Fruit fly (Drosophila melanogaster) whole organism, embryonic: ENCODE measurements around the gene CG12239.
A peak's percentile ranks its signal among the peaks of the same experiment; 100 is the strongest.

Source experiments
- ATbp ChIP-seq: fragments of 200-800 bp; sonication (Bioruptor generic); optimal IDR thresholded peaks from 2 replicates; lab custom pipeline; 2017; ENCODE audit warnings: missing biosample characterization, mild to moderate bottlenecking, missing genetic modification characterization, missing genetic modification reagents
- Adf1 ChIP-seq: fragments of 200-800 bp; sonication (Bioruptor generic); IDR thresholded peaks from 2 replicates; pipeline ENCODE4 v1.3.6; 2022; ENCODE audit warnings: missing biosample characterization, missing genetic modification characterization
- Aef1 ChIP-seq: fragments of 200-800 bp; sonication (Bioruptor generic); IDR thresholded peaks from 3 replicates; pipeline ENCODE4 v1.3.6; 2022; ENCODE audit warnings: missing biosample characterization, missing genetic modification characterization
- Blimp-1 ChIP-seq: fragments of 200-800 bp; sonication (Bioruptor generic); optimal IDR thresholded peaks from 3 replicates; lab custom pipeline; 2018; ENCODE audit warnings: missing biosample characterization, missing genetic modification characterization, mild to moderate bottlenecking, moderate library complexity, missing genetic modification reagents
- CG11247 ChIP-seq: fragments of 200-800 bp; sonication (Bioruptor generic); IDR thresholded peaks from 2 replicates; pipeline ENCODE4 v1.3.6; 2022; ENCODE audit warnings: missing biosample characterization, missing genetic modification characterization
- CG11504 ChIP-seq: fragments of 200-800 bp; sonication (Bioruptor generic); optimal IDR thresholded peaks from 3 replicates; lab custom pipeline; 2019; ENCODE audit warnings: missing biosample characterization, mild to moderate bottlenecking, missing genetic modification characterization, moderate library complexity
- CG12071 ChIP-seq: fragments of 200-800 bp; sonication (Bioruptor generic); optimal IDR thresholded peaks from 3 replicates; lab custom pipeline; 2018; ENCODE audit warnings: missing biosample characterization, mild to moderate bottlenecking, missing genetic modification characterization
- CG12744 ChIP-seq: fragments of 200-800 bp; sonication (Bioruptor generic); optimal IDR thresholded peaks from 2 replicates; lab custom pipeline; 2016; ENCODE audit warnings: missing biosample characterization, missing genetic modification characterization
- CG15479 ChIP-seq: fragments of 200-800 bp; sonication (Bioruptor generic); optimal IDR thresholded peaks from 3 replicates; lab custom pipeline; 2019; ENCODE audit warnings: missing biosample characterization, mild to moderate bottlenecking, missing genetic modification characterization, moderate library complexity
- CG17361 ChIP-seq: fragments of 200-800 bp; sonication (Bioruptor generic); IDR thresholded peaks from 3 replicates; pipeline ENCODE4 v1.3.6; 2022; ENCODE audit warnings: missing biosample characterization, missing genetic modification characterization
- CG3163 ChIP-seq: fragments of 200-800 bp; sonication (Bioruptor generic); optimal IDR thresholded peaks from 3 replicates; lab custom pipeline; 2016; ENCODE audit warnings: missing biosample characterization, missing genetic modification characterization
- CG33213 ChIP-seq: fragments of 200-800 bp; sonication (Bioruptor generic); optimal IDR thresholded peaks from 3 replicates; lab custom pipeline; 2016; ENCODE audit warnings: missing biosample characterization, missing genetic modification characterization
- CG3838 ChIP-seq: fragments of 200-800 bp; sonication (Bioruptor generic); optimal IDR thresholded peaks from 3 replicates; lab custom pipeline; 2016; ENCODE audit warnings: missing biosample characterization, missing genetic modification characterization
- CG4360 ChIP-seq: fragments of 200-800 bp; sonication (Bioruptor generic); IDR thresholded peaks from 2 replicates; pipeline ENCODE4 v1.3.6; 2022; ENCODE audit warnings: missing biosample characterization, missing genetic modification characterization
- CG4854 ChIP-seq: fragments of 200-800 bp; sonication (Bioruptor generic); optimal IDR thresholded peaks from 2 replicates; lab custom pipeline; 2016; ENCODE audit warnings: missing biosample characterization, missing genetic modification characterization, inconsistent platforms
- CG7372 ChIP-seq: fragments of 200-800 bp; sonication (Bioruptor generic); IDR thresholded peaks from 2 replicates; pipeline ENCODE4 v1.3.6; 2022; ENCODE audit warnings: missing biosample characterization, missing genetic modification characterization
- CG8290 ChIP-seq, 3 experiments: fragments of 200-800 bp; sonication (Bioruptor generic); optimal IDR thresholded peaks; 2 replicates each; lab custom pipeline; 2016 to 2019; ENCODE audit warnings: missing biosample characterization in 3 of 3, missing genetic modification characterization in 3 of 3, mild to moderate bottlenecking in 2 of 3, moderate library complexity in 1 of 3
- Dfd ChIP-seq, 2 experiments: fragments of >200 bp; optimal IDR thresholded peaks; 2 replicates each; lab custom pipeline; 2017; ENCODE audit warnings: missing biosample characterization in 2 of 2, missing genetic modification characterization in 2 of 2
- Dip3 ChIP-seq: fragments of 200-800 bp; sonication (Bioruptor generic); optimal IDR thresholded peaks from 3 replicates; lab custom pipeline; 2016; ENCODE audit warnings: missing biosample characterization, missing genetic modification characterization
- HLH3B ChIP-seq: fragments of 200-800 bp; sonication (Bioruptor generic); IDR thresholded peaks from 2 replicates; pipeline ENCODE4 v1.3.6; 2022; ENCODE audit warnings: missing biosample characterization, missing genetic modification characterization
- Hr39 ChIP-seq: fragments of >200 bp; optimal IDR thresholded peaks from 2 replicates; lab custom pipeline; 2017
- Lim3 ChIP-seq: fragments of 200-800 bp; sonication (Bioruptor generic); IDR thresholded peaks from 2 replicates; pipeline ENCODE4 v1.3.6; 2022; ENCODE audit warnings: missing biosample characterization, missing genetic modification characterization
- Opbp ChIP-seq: fragments of 200-800 bp; sonication (Bioruptor generic); IDR thresholded peaks from 3 replicates; pipeline ENCODE4 v1.3.6; 2022; ENCODE audit warnings: missing biosample characterization, missing genetic modification characterization; ENCODE audit not compliant: partially characterized antibody
- Side ChIP-seq: fragments of 200-800 bp; sonication (Bioruptor generic); optimal IDR thresholded peaks from 2 replicates; lab custom pipeline; 2016; ENCODE audit warnings: missing biosample characterization, missing genetic modification characterization
- Sox100B ChIP-seq: fragments of 200-800 bp; sonication (Bioruptor generic); optimal IDR thresholded peaks from 3 replicates; lab custom pipeline; 2018; ENCODE audit warnings: missing biosample characterization, mild to moderate bottlenecking, missing genetic modification characterization
- Ssrp ChIP-seq: fragments of 200-800 bp; sonication (Bioruptor generic); optimal IDR thresholded peaks from 2 replicates; lab custom pipeline; 2018; ENCODE audit warnings: missing biosample characterization, mild to moderate bottlenecking, missing genetic modification characterization, moderate library complexity
- Stat92E ChIP-seq, 3 experiments: fragments of >200 bp in 2 of 3; fragments of 200-800 bp in 1 of 3; sonication (Bioruptor generic) in 1 of 3; optimal IDR thresholded peaks; 2 replicates each; lab custom pipeline; 2017 to 2019; ENCODE audit warnings: missing biosample characterization in 3 of 3, missing genetic modification characterization in 3 of 3, mild to moderate bottlenecking in 1 of 3, moderate library complexity in 1 of 3
- Trl ChIP-seq, 3 experiments: fragments of >200 bp in 2 of 3; fragments of 200-800 bp in 1 of 3; sonication (Bioruptor generic) in 1 of 3; optimal IDR thresholded peaks; 2 replicates in 1 of 3; 3 replicates in 2 of 3; lab custom pipeline; 2016 to 2017; ENCODE audit warnings: missing biosample characterization in 1 of 3, missing genetic modification characterization in 1 of 3
- abd-A ChIP-seq: fragments of 200-800 bp; sonication (Bioruptor generic); optimal IDR thresholded peaks from 3 replicates; lab custom pipeline; 2019; ENCODE audit warnings: missing biosample characterization, mild to moderate bottlenecking, missing genetic modification characterization, moderate library complexity
- cg ChIP-seq: fragments of 200-800 bp; sonication (Bioruptor generic); optimal IDR thresholded peaks from 3 replicates; lab custom pipeline; 2019; ENCODE audit warnings: missing biosample characterization, mild to moderate bottlenecking, missing genetic modification characterization, moderate library complexity
- chinmo ChIP-seq: fragments of 200-800 bp; sonication (Bioruptor generic); IDR thresholded peaks from 4 replicates; pipeline ENCODE4 v1.3.6; 2022; ENCODE audit warnings: missing biosample characterization, missing genetic modification characterization; ENCODE audit not compliant: partially characterized antibody
- fd64A ChIP-seq: fragments of 200-800 bp; sonication (Bioruptor generic); optimal IDR thresholded peaks from 3 replicates; lab custom pipeline; 2018; ENCODE audit warnings: missing biosample characterization, mild to moderate bottlenecking, missing genetic modification characterization
- ftz-f1 ChIP-seq: fragments of 200-800 bp; sonication (Bioruptor generic); optimal IDR thresholded peaks from 2 replicates; lab custom pipeline; 2016; ENCODE audit warnings: missing biosample characterization, missing genetic modification characterization
- grn ChIP-seq: fragments of 200-800 bp; sonication (Bioruptor generic); optimal IDR thresholded peaks from 3 replicates; lab custom pipeline; 2017; ENCODE audit warnings: missing biosample characterization, missing genetic modification characterization
- h ChIP-seq: fragments of >200 bp; optimal IDR thresholded peaks from 2 replicates; lab custom pipeline; 2017
- lab ChIP-seq: fragments of 200-800 bp; sonication (Bioruptor generic); optimal IDR thresholded peaks from 3 replicates; lab custom pipeline; 2017; ENCODE audit warnings: missing biosample characterization, missing genetic modification characterization, mild to moderate bottlenecking, moderate library complexity, missing genetic modification reagents
- luna ChIP-seq: fragments of 200-800 bp; sonication (Bioruptor generic); optimal IDR thresholded peaks from 2 replicates; lab custom pipeline; 2016; ENCODE audit warnings: missing biosample characterization, missing genetic modification characterization
- oc ChIP-seq: fragments of 200-800 bp; sonication (Bioruptor generic); optimal IDR thresholded peaks from 2 replicates; lab custom pipeline; 2018; ENCODE audit warnings: missing biosample characterization, mild to moderate bottlenecking, missing genetic modification characterization, moderate library complexity
- pfk ChIP-seq: fragments of 200-800 bp; sonication (Bioruptor generic); optimal IDR thresholded peaks from 2 replicates; lab custom pipeline; 2018; ENCODE audit warnings: missing biosample characterization, mild to moderate bottlenecking, missing genetic modification characterization, moderate library complexity
- pros ChIP-seq: fragments of 200-800 bp; sonication (Bioruptor generic); optimal IDR thresholded peaks from 3 replicates; lab custom pipeline; 2019; ENCODE audit warnings: missing biosample characterization, mild to moderate bottlenecking, missing genetic modification characterization, moderate library complexity
- ssp ChIP-seq: fragments of 200-800 bp; sonication (Bioruptor generic); IDR thresholded peaks from 2 replicates; pipeline ENCODE4 v1.3.6; 2022; ENCODE audit warnings: missing biosample characterization, missing genetic modification characterization
- tgo ChIP-seq: fragments of 200-800 bp; sonication (Bioruptor generic); IDR thresholded peaks from 3 replicates; pipeline ENCODE4 v1.3.6; 2022; ENCODE audit warnings: missing biosample characterization, missing genetic modification characterization
- tll ChIP-seq, 2 experiments: fragments of 200-800 bp in 1 of 2; fragments of >200 bp in 1 of 2; sonication (Bioruptor generic) in 1 of 2; optimal IDR thresholded peaks; 2 replicates each; lab custom pipeline; 2017 to 2019; ENCODE audit warnings: missing biosample characterization in 2 of 2, missing genetic modification characterization in 2 of 2, mild to moderate bottlenecking in 1 of 2, moderate library complexity in 1 of 2
- trh ChIP-seq: fragments of 200-800 bp; sonication (Bioruptor generic); optimal IDR thresholded peaks from 2 replicates; lab custom pipeline; 2016; ENCODE audit warnings: missing biosample characterization, missing genetic modification characterization
- twi ChIP-seq: fragments of 200-800 bp; optimal IDR thresholded peaks from 2 replicates; lab custom pipeline; 2019; ENCODE audit warnings: missing biosample characterization, mild to moderate bottlenecking, missing genetic modification characterization, moderate library complexity

CG12239 gene

DNA sequence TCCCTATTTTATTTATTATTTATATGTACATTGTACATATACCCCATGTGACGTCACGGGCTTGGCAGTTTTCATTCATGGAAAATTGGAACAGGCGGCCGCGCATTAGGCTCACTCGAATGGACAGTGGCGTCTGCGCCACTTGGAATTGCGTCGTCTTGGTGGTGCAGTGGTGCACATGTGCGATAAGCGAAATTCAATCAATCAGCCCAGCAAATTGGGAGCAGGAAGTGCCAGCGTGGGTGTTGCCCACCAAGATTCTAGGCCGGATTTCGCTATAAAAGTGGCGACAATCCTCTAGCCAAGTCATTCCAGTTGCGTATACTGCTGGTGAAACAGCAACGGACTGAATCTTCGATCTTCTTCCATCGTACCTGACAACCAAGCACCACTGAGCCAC, at the start of gene CG12239:
CG12239 (plus strand) TSS at position 301 of the 400 bp plus-strand sequence.
- TF ChIP-seq Dip3 (GFP tag; lab: Kevin White, UChicago) = no peak
- no peak for TF ChIP-seq Ssrp (tag; lab: Kevin White, UChicago)

DNA sequence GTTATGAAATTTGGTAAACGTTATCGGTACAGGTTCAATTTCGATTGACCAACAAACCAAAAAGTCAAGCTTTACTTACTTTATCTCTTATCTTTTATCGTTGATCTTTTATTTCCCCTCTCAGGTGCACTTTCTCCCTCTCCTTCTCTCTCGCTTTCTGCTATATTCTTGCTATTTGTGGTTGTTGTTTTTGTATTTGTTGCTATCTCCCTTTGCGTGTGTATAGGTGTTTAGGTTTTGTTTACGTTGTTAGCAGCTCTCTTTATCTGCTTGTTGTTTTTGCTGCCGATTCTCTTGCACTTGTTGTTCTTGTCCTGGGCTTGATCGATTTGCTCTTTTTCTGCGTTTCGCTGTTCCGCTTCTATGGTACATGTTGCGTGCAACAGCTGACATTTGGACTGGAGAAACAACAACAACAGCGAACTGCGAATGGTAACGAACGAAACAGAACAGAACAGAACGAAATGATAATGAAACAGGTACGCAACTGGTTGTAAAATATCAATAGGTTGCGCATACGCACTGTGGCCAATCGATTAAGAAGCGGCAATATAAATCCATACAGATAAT, 47.6 kb upstream of the CG12239 start:
- TF ChIP-seq CG11247 (no peak), grn (peak; percentile 90), CG15479 (GFP tag; lab: Kevin White, UChicago) (peak; percentile 84), CG7372 (peak; percentile 50; the same call in 1 of the 2 replicates), chinmo (GFP tag; lab: Robert Waterston, UW) (0 out of 4 replicates have a peak, but pooled peaks have one; percentile 29), fd64A (GFP tag; lab: Kevin White, UChicago) (no peak), cg (GFP tag; lab: Kevin White, UChicago) (peak; percentile 60), CG11504 (peak; percentile 39), CG8290 (GFP tag; optimal IDR thresholded peaks at IDR 0.05; lab: Kevin White, UChicago) (no peak), CG8290 (tag; optimal IDR thresholded peaks at IDR 0.05; lab: Kevin White, UChicago) (peak in 1 of 2 experiments; percentile 65), CG3163 (GFP tag; lab: Kevin White, UChicago) (peak; percentile 83), pfk (GFP tag; lab: Kevin White, UChicago) (peak; percentile 99), CG3838 (no peak), CG4360 (GFP tag; lab: Robert Waterston, UW) (peak; percentile 93), Trl (optimal IDR thresholded peaks at IDR 0.05; lab: Kevin White, UChicago) (peak; percentile 22 to 48), Trl (GFP tag; optimal IDR thresholded peaks at IDR 0.05; lab: Kevin White, UChicago) (no peak)

DNA sequence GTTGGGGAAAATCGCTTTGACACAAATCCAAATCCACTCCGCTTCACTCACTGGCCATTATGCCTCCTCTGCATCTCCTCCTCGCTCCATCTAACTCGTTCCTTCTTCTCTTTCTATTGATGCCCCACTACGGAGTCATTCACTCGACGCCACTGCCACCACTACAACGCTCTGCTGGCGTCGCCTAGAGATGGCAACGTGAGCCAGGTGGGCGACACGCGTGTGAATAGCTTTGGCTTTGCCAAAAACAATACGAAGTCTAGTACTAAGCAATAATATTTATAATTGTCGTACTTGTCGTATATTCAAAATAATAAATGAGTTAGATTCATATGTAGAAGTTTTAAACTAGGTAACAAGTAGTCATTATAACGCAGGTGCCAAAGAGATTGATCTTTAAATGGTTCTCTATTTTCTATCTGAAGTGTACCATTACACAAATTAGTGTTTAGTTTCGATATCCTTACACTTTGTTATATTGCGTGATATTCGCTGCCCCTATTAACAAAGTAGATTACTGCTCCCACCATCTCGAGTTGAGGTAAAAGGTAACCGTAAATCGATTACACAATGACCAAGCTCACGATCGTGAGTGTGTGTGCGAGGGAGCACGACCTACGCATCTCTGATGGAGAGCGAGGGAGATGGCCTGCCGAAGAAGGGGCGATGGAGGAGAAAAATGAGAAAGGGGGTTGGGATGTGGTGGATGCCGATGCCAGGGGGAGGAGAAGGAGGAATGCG, 46.8 kb upstream of the CG12239 start:
- TF ChIP-seq Aef1 = no peak
- no peak for TF ChIP-seq h (lab: Kevin White, UChicago)
- TF ChIP-seq ATbp (GFP tag; lab: Kevin White, UChicago) = no peak
- TF ChIP-seq CG4854 = no peak
- no peak for TF ChIP-seq Lim3 (GFP tag; lab: Robert Waterston, UW)
- TF ChIP-seq tll (GFP tag; optimal IDR thresholded peaks at IDR 0.05; lab: Kevin White, UChicago) = no peak
- TF ChIP-seq Blimp-1 (GFP tag; lab: Kevin White, UChicago) = peak; percentile 20
- TF ChIP-seq CG17361 = peak; percentile 47; the same call in 1 of the 3 replicates
- TF ChIP-seq CG33213 (GFP tag; lab: Kevin White, UChicago) = no peak
- TF ChIP-seq Opbp (GFP tag; lab: Robert Waterston, UW) = peak; percentile 37; the same call in 1 of the 3 replicates
- TF ChIP-seq oc (tag; lab: Kevin White, UChicago) = no peak
- 0 out of 3 replicates have a peak, but pooled peaks have one; percentile 18 for TF ChIP-seq tgo (GFP tag; lab: Robert Waterston, UW)
- no peak for TF ChIP-seq CG8290 (GFP tag; optimal IDR thresholded peaks at IDR 0.05; lab: Kevin White, UChicago)
- peak in 1 of 2 experiments; percentile 41 for TF ChIP-seq CG8290 (tag; optimal IDR thresholded peaks at IDR 0.05; lab: Kevin White, UChicago)
- TF ChIP-seq twi (tag; lab: Kevin White, UChicago) = no peak
- no peak for TF ChIP-seq Hr39 (lab: Kevin White, UChicago)
- TF ChIP-seq trh (GFP tag; lab: Kevin White, UChicago) = no peak
- no peak for TF ChIP-seq Side (GFP tag; lab: Kevin White, UChicago)
- peak; percentile 73 for TF ChIP-seq Adf1 (GFP tag; lab: Robert Waterston, UW)
- no peak for TF ChIP-seq ssp (GFP tag; lab: Robert Waterston, UW)
- TF ChIP-seq ftz-f1 = no peak
- no peak for TF ChIP-seq HLH3B
- no peak for TF ChIP-seq CG12744 (GFP tag; lab: Kevin White, UChicago)
- TF ChIP-seq Stat92E (GFP tag; optimal IDR thresholded peaks at IDR 0.05; lab: Kevin White, UChicago) = no peak
- no peak for TF ChIP-seq luna
- TF ChIP-seq Dfd (GFP tag; optimal IDR thresholded peaks at IDR 0.05; lab: Kevin White, UChicago) = no peak
- no peak for TF ChIP-seq pros
- no peak for TF ChIP-seq abd-A
- TF ChIP-seq Sox100B (GFP tag; lab: Kevin White, UChicago) = peak; percentile 17
- peak; percentile 21 for TF ChIP-seq lab (GFP tag; lab: Kevin White, UChicago)
- no peak for TF ChIP-seq CG12071 (GFP tag; lab: Kevin White, UChicago)
